Fruit fly (Drosophila melanogaster) whole organism, pupa: Measurements from ENCODE around the gene mTerf5.

Source experiments
- CG10348 ChIP-seq: fragments of 200-800 bp; sonication (Bioruptor generic); IDR thresholded peaks from 2 replicates; pipeline ENCODE4 v1.3.6; 2022; ENCODE audit warnings: missing biosample characterization, missing genetic modification characterization
- CG12605 ChIP-seq: fragments of 200-800 bp; sonication (Bioruptor generic); IDR thresholded peaks from 2 replicates; pipeline ENCODE4 v1.3.6; 2022; ENCODE audit warnings: missing biosample characterization, missing genetic modification characterization
- CG14655 ChIP-seq: fragments of 200-800 bp; sonication (Bioruptor generic); optimal IDR thresholded peaks from 3 replicates; lab custom pipeline; 2017; ENCODE audit warnings: mild to moderate bottlenecking, missing biosample characterization, missing genetic modification reagents, missing genetic modification characterization
- CG17806 ChIP-seq: fragments of 200-800 bp; sonication (Bioruptor generic); optimal IDR thresholded peaks from 2 replicates; lab custom pipeline; 2018; ENCODE audit warnings: missing biosample characterization, mild to moderate bottlenecking, missing genetic modification characterization, moderate library complexity
- CG32121 ChIP-seq: fragments of 200-800 bp; sonication (Bioruptor generic); IDR thresholded peaks from 2 replicates; pipeline ENCODE4 v1.3.6; 2022; ENCODE audit warnings: missing biosample characterization, missing genetic modification characterization
- CG34367 ChIP-seq: fragments of 200-800 bp; sonication (Bioruptor generic); optimal IDR thresholded peaks from 2 replicates; lab custom pipeline; 2018; ENCODE audit warnings: missing biosample characterization, mild to moderate bottlenecking, missing genetic modification characterization
- CG8159 ChIP-seq: fragments of 200-800 bp; sonication (Bioruptor generic); optimal IDR thresholded peaks from 3 replicates; lab custom pipeline; 2018; ENCODE audit warnings: missing biosample characterization, mild to moderate bottlenecking, missing genetic modification characterization, moderate library complexity
- CG8301 ChIP-seq: fragments of 200-800 bp; sonication (Bioruptor generic); optimal IDR thresholded peaks from 2 replicates; lab custom pipeline; 2018; ENCODE audit warnings: missing biosample characterization, mild to moderate bottlenecking, missing genetic modification characterization
- CG9948 ChIP-seq: fragments of 200-800 bp; sonication (Bioruptor generic); optimal IDR thresholded peaks from 2 replicates; lab custom pipeline; 2018; ENCODE audit warnings: missing biosample characterization, mild to moderate bottlenecking, missing genetic modification characterization, moderate library complexity
- D1 ChIP-seq: fragments of 200-800 bp; sonication (Bioruptor generic); optimal IDR thresholded peaks from 2 replicates; lab custom pipeline; 2018; ENCODE audit warnings: missing biosample characterization, mild to moderate bottlenecking, missing genetic modification characterization, moderate library complexity
- EcR ChIP-seq: fragments of 200-800 bp; sonication (Bioruptor generic); optimal IDR thresholded peaks from 3 replicates; lab custom pipeline; 2019; ENCODE audit warnings: missing biosample characterization, missing genetic modification characterization, mild to moderate bottlenecking, moderate library complexity, missing genetic modification reagents
- Pif1A ChIP-seq: fragments of 200-800 bp; sonication (Bioruptor generic); optimal IDR thresholded peaks from 3 replicates; lab custom pipeline; 2016; ENCODE audit warnings: missing biosample characterization, missing genetic modification characterization
- fd96Ca ChIP-seq: fragments of 200-800 bp; sonication (Bioruptor generic); IDR thresholded peaks from 3 replicates; pipeline ENCODE4 v1.3.6; 2022; ENCODE audit warnings: missing biosample characterization, missing genetic modification characterization
- rn ChIP-seq: fragments of 200-800 bp; sonication (Bioruptor generic); IDR thresholded peaks from 2 replicates; pipeline ENCODE4 v1.3.6; 2022; ENCODE audit warnings: missing biosample characterization, missing genetic modification characterization

DNA sequence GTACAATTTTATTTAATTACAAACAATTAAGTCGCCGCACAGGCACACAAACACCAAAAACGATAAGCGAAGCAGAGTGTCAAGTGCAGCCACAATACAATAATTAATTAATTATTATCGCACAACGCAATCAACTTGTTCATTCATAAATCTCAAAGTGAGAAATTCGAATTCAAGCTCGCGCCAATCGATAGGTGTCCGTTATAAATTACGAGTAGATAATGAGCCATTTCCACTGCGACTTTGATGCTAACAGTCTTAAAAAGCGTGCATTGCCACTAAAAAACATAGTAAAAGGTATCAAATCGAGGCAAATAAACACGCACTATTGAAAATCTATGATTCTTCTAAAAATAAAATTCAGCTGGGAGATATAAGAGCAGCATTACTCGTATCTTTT lies 6.7 kb upstream of the mTerf5 start:
- TF ChIP-seq CG9948 (tag; lab: Kevin White, UChicago) (no peak), CG8301 (tag; lab: Kevin White, UChicago) (no peak), EcR (GFP tag; lab: Kevin White, UChicago) (no peak), CG34367 (tag; lab: Kevin White, UChicago) (no peak), CG12605 (no peak), CG8159 (tag; lab: Kevin White, UChicago) (no peak), CG10348 (GFP tag; lab: Robert Waterston, UW) (no peak), CG14655 (GFP tag; lab: Kevin White, UChicago) (no peak), CG32121 (no peak), fd96Ca (GFP tag; lab: Robert Waterston, UW) (no peak), CG17806 (tag; lab: Kevin White, UChicago) (no peak), D1 (no peak), rn (GFP tag; lab: Robert Waterston, UW) (no peak), Pif1A (GFP tag; lab: Kevin White, UChicago) (no peak)
